Fruit fly (Drosophila melanogaster) whole organism, embryonic: ENCODE data around the gene NELF-B.
A peak's percentile ranks its signal among the peaks of the same experiment; 100 is the strongest.

Experiments used
- Atf3 ChIP-seq: fragments of 200-800 bp; sonication (Bioruptor generic); optimal IDR thresholded peaks from 3 replicates; lab custom pipeline; 2016; ENCODE audit warnings: missing biosample characterization, missing genetic modification characterization
- B-H1 ChIP-seq: fragments of 200-800 bp; sonication (Bioruptor generic); IDR thresholded peaks from 3 replicates; pipeline ENCODE4 v1.3.6; 2022; ENCODE audit warnings: missing biosample characterization, missing genetic modification characterization
- CG12155 ChIP-seq: fragments of 200-800 bp; sonication (Bioruptor generic); optimal IDR thresholded peaks from 3 replicates; lab custom pipeline; 2016; ENCODE audit warnings: missing biosample characterization, missing genetic modification characterization
- CG12391 ChIP-seq: fragments of 200-800 bp; sonication (Bioruptor generic); optimal IDR thresholded peaks from 3 replicates; lab custom pipeline; 2018; ENCODE audit warnings: missing biosample characterization, mild to moderate bottlenecking, missing genetic modification characterization, moderate library complexity
- CG13894 ChIP-seq: fragments of 200-800 bp; sonication (Bioruptor generic); optimal IDR thresholded peaks from 3 replicates; lab custom pipeline; 2018; ENCODE audit warnings: missing biosample characterization, mild to moderate bottlenecking, missing genetic modification characterization, moderate library complexity
- CG14667 ChIP-seq: fragments of 200-800 bp; sonication (Bioruptor generic); IDR thresholded peaks from 2 replicates; pipeline ENCODE4 v1.3.6; 2022; ENCODE audit warnings: missing biosample characterization, missing genetic modification characterization
- CG14965 ChIP-seq: fragments of 200-800 bp; sonication (Bioruptor generic); optimal IDR thresholded peaks from 2 replicates; lab custom pipeline; 2016; ENCODE audit warnings: missing biosample characterization, missing genetic modification characterization, borderline replicate concordance
- CG1529 ChIP-seq: fragments of 200-800 bp; sonication (Bioruptor generic); optimal IDR thresholded peaks from 3 replicates; lab custom pipeline; 2018; ENCODE audit warnings: missing biosample characterization, missing genetic modification characterization
- CG17186 ChIP-seq: fragments of 200-800 bp; sonication (Bioruptor generic); optimal IDR thresholded peaks from 3 replicates; lab custom pipeline; 2017; ENCODE audit warnings: missing biosample characterization, missing genetic modification reagents, missing genetic modification characterization
- CG17829 ChIP-seq: fragments of 200-800 bp; optimal IDR thresholded peaks from 2 replicates; lab custom pipeline; 2019; ENCODE audit warnings: missing biosample characterization, mild to moderate bottlenecking, missing genetic modification characterization, moderate library complexity
- CG17912 ChIP-seq: fragments of 200-800 bp; sonication (Bioruptor generic); optimal IDR thresholded peaks from 2 replicates; lab custom pipeline; 2018; ENCODE audit warnings: missing biosample characterization, mild to moderate bottlenecking, missing genetic modification characterization
- CG18599 ChIP-seq: fragments of 200-800 bp; sonication (Bioruptor generic); optimal IDR thresholded peaks from 3 replicates; lab custom pipeline; 2017; ENCODE audit warnings: missing biosample characterization, missing genetic modification characterization, mild to moderate bottlenecking, moderate library complexity, missing genetic modification reagents
- CG2116 ChIP-seq: fragments of 200-800 bp; sonication (Bioruptor generic); optimal IDR thresholded peaks from 3 replicates; lab custom pipeline; 2018; ENCODE audit warnings: missing biosample characterization, mild to moderate bottlenecking, missing genetic modification characterization
- CG30431 ChIP-seq: fragments of 200-800 bp; sonication (Bioruptor generic); optimal IDR thresholded peaks from 2 replicates; lab custom pipeline; 2017; ENCODE audit warnings: missing biosample characterization, missing genetic modification characterization
- CG3065 ChIP-seq: fragments of 200-800 bp; sonication (Bioruptor generic); optimal IDR thresholded peaks from 2 replicates; lab custom pipeline; 2016; ENCODE audit warnings: missing biosample characterization, missing genetic modification characterization
- CG34376 ChIP-seq: fragments of 200-800 bp; sonication (Bioruptor generic); optimal IDR thresholded peaks from 2 replicates; lab custom pipeline; 2018; ENCODE audit warnings: missing biosample characterization, mild to moderate bottlenecking, missing genetic modification characterization
- CG3726 ChIP-seq: fragments of 200-800 bp; sonication (Bioruptor generic); IDR thresholded peaks from 3 replicates; pipeline ENCODE4, ENCODE4 v1.3.6; 2022; ENCODE audit warnings: missing biosample characterization, missing genetic modification characterization
- CG4404 ChIP-seq: fragments of 200-800 bp; sonication (Bioruptor generic); IDR thresholded peaks from 2 replicates; pipeline ENCODE4 v1.3.6; 2022; ENCODE audit warnings: missing biosample characterization, missing genetic modification characterization
- CG7556 ChIP-seq: fragments of 200-800 bp; sonication (Bioruptor generic); optimal IDR thresholded peaks from 2 replicates; lab custom pipeline; 2017; ENCODE audit warnings: missing biosample characterization, mild to moderate bottlenecking, missing genetic modification characterization
- CG8281 ChIP-seq: fragments of 200-800 bp; sonication (Bioruptor generic); optimal IDR thresholded peaks from 2 replicates; lab custom pipeline; 2018; ENCODE audit warnings: missing biosample characterization, mild to moderate bottlenecking, missing genetic modification characterization, moderate library complexity
- CG8765 ChIP-seq: fragments of 200-800 bp; sonication (Bioruptor generic); IDR thresholded peaks from 2 replicates; pipeline ENCODE4 v1.3.6; 2022; ENCODE audit warnings: missing biosample characterization, missing genetic modification characterization
- CG8924 ChIP-seq: fragments of 200-800 bp; optimal IDR thresholded peaks from 3 replicates; lab custom pipeline; 2019; ENCODE audit warnings: missing biosample characterization, mild to moderate bottlenecking, missing genetic modification characterization, moderate library complexity
- CkIIα-i1 ChIP-seq: fragments of 200-800 bp; sonication (Bioruptor generic); IDR thresholded peaks from 2 replicates; pipeline ENCODE4 v1.3.6; 2022; ENCODE audit warnings: missing biosample characterization, missing genetic modification characterization
- Dip2 ChIP-seq: fragments of 200-800 bp; sonication (Bioruptor generic); IDR thresholded peaks from 2 replicates; pipeline ENCODE4 v1.3.6; 2022; ENCODE audit warnings: missing biosample characterization, missing genetic modification characterization
- HLH4C ChIP-seq: fragments of 200-800 bp; sonication (Bioruptor generic); IDR thresholded peaks from 3 replicates; pipeline ENCODE4 v1.3.6; 2022; ENCODE audit warnings: missing biosample characterization, missing genetic modification characterization; ENCODE audit not compliant: partially characterized antibody
- HLHmδ ChIP-seq: fragments of 200-800 bp; sonication (Bioruptor generic); optimal IDR thresholded peaks from 2 replicates; lab custom pipeline; 2018; ENCODE audit warnings: missing biosample characterization, mild to moderate bottlenecking, missing genetic modification characterization, moderate library complexity
- Hr39 ChIP-seq: fragments of >200 bp; optimal IDR thresholded peaks from 2 replicates; lab custom pipeline; 2017
- Mrtf ChIP-seq: fragments of 200-800 bp; sonication (Bioruptor generic); IDR thresholded peaks from 3 replicates; pipeline ENCODE4 v1.3.6; 2022; ENCODE audit warnings: missing biosample characterization, missing genetic modification characterization
- Myb ChIP-seq: fragments of 200-800 bp; sonication (Bioruptor generic); optimal IDR thresholded peaks from 2 replicates; lab custom pipeline; 2016; ENCODE audit warnings: missing biosample characterization, missing genetic modification characterization
- Rfx ChIP-seq: fragments of 200-800 bp; sonication (Bioruptor generic); IDR thresholded peaks from 2 replicates; pipeline ENCODE4 v1.3.6; 2022; ENCODE audit warnings: missing biosample characterization, missing genetic modification characterization
- Sin3A ChIP-seq: fragments of >200 bp; optimal IDR thresholded peaks from 2 replicates; lab custom pipeline; 2018
- Six4 ChIP-seq: fragments of 200-800 bp; sonication (Bioruptor generic); optimal IDR thresholded peaks from 2 replicates; lab custom pipeline; 2016; ENCODE audit warnings: missing biosample characterization, missing genetic modification characterization
- Spps ChIP-seq: fragments of 200-800 bp; sonication (Bioruptor generic); optimal IDR thresholded peaks from 2 replicates; lab custom pipeline; 2018; ENCODE audit warnings: missing biosample characterization, mild to moderate bottlenecking, missing genetic modification characterization
- ab ChIP-seq: fragments of 200-800 bp; sonication (Bioruptor generic); optimal IDR thresholded peaks from 2 replicates; lab custom pipeline; 2016; ENCODE audit warnings: missing biosample characterization, missing genetic modification characterization
- ato ChIP-seq: fragments of 200-800 bp; sonication (Bioruptor generic); IDR thresholded peaks from 2 replicates; pipeline ENCODE4 v1.3.6; 2022; ENCODE audit warnings: missing biosample characterization, missing genetic modification characterization; ENCODE audit not compliant: partially characterized antibody
- br ChIP-seq: fragments of >200 bp; optimal IDR thresholded peaks from 2 replicates; lab custom pipeline; 2017
- dm ChIP-seq: fragments of 200-800 bp; sonication (Bioruptor generic); optimal IDR thresholded peaks from 3 replicates; lab custom pipeline; 2016; ENCODE audit warnings: missing biosample characterization, missing genetic modification characterization
- dpn ChIP-seq, 2 experiments: fragments of 200-800 bp; sonication (Bioruptor generic); optimal IDR thresholded peaks; 3 replicates each; lab custom pipeline; 2016; ENCODE audit warnings: missing biosample characterization in 2 of 2, missing genetic modification characterization in 2 of 2
- fd3F ChIP-seq: fragments of 200-800 bp; sonication (Bioruptor generic); optimal IDR thresholded peaks from 2 replicates; lab custom pipeline; 2018; ENCODE audit warnings: missing biosample characterization, mild to moderate bottlenecking, missing genetic modification characterization, moderate library complexity
- ftz-f1 ChIP-seq: fragments of 200-800 bp; sonication (Bioruptor generic); optimal IDR thresholded peaks from 2 replicates; lab custom pipeline; 2016; ENCODE audit warnings: missing biosample characterization, missing genetic modification characterization
- hb ChIP-seq: fragments of 200-800 bp; sonication (Bioruptor generic); IDR thresholded peaks from 3 replicates; pipeline ENCODE4 v1.3.6; 2022; ENCODE audit warnings: missing biosample characterization, missing genetic modification characterization; ENCODE audit not compliant: partially characterized antibody
- her ChIP-seq: fragments of 200-800 bp; sonication (Bioruptor generic); optimal IDR thresholded peaks from 2 replicates; lab custom pipeline; 2016; ENCODE audit warnings: missing biosample characterization, missing genetic modification characterization
- kay ChIP-seq: fragments of 200-800 bp; sonication (Bioruptor generic); optimal IDR thresholded peaks from 2 replicates; lab custom pipeline; 2016; ENCODE audit warnings: missing biosample characterization, missing genetic modification characterization
- nerfin-1 ChIP-seq: fragments of 200-800 bp; sonication (Bioruptor generic); optimal IDR thresholded peaks from 3 replicates; lab custom pipeline; 2019; ENCODE audit warnings: missing biosample characterization, mild to moderate bottlenecking, missing genetic modification characterization, moderate library complexity
- org-1 ChIP-seq: fragments of 200-800 bp; sonication (Bioruptor generic); optimal IDR thresholded peaks from 2 replicates; lab custom pipeline; 2017; ENCODE audit warnings: missing biosample characterization, missing genetic modification characterization
- otp ChIP-seq: fragments of 200-800 bp; sonication (Bioruptor generic); IDR thresholded peaks from 3 replicates; pipeline ENCODE4, ENCODE4 v1.3.6; 2022; ENCODE audit warnings: missing biosample characterization, missing genetic modification characterization
- pho ChIP-seq: fragments of 200-800 bp; sonication (Bioruptor generic); optimal IDR thresholded peaks from 2 replicates; lab custom pipeline; 2016; ENCODE audit warnings: missing biosample characterization, missing genetic modification characterization
- pzg ChIP-seq: fragments of 200-800 bp; sonication (Bioruptor generic); optimal IDR thresholded peaks from 3 replicates; lab custom pipeline; 2018; ENCODE audit warnings: missing biosample characterization, mild to moderate bottlenecking, missing genetic modification characterization, moderate library complexity
- row ChIP-seq: fragments of 200-800 bp; sonication (Bioruptor generic); IDR thresholded peaks from 3 replicates; pipeline ENCODE4 v1.3.6; 2022; ENCODE audit warnings: missing biosample characterization, missing genetic modification characterization
- tio ChIP-seq: fragments of 200-800 bp; sonication (Bioruptor generic); optimal IDR thresholded peaks from 2 replicates; lab custom pipeline; 2017; ENCODE audit warnings: missing biosample characterization, missing genetic modification characterization, inconsistent platforms
- toy ChIP-seq: fragments of 200-800 bp; sonication (Bioruptor generic); IDR thresholded peaks from 2 replicates; pipeline ENCODE4 v1.3.6; 2022; ENCODE audit warnings: missing biosample characterization, missing genetic modification characterization
- trem ChIP-seq: fragments of 200-800 bp; optimal IDR thresholded peaks from 3 replicates; lab custom pipeline; 2019; ENCODE audit warnings: missing biosample characterization, mild to moderate bottlenecking, missing genetic modification characterization, moderate library complexity

The NELF-B gene

DNA sequence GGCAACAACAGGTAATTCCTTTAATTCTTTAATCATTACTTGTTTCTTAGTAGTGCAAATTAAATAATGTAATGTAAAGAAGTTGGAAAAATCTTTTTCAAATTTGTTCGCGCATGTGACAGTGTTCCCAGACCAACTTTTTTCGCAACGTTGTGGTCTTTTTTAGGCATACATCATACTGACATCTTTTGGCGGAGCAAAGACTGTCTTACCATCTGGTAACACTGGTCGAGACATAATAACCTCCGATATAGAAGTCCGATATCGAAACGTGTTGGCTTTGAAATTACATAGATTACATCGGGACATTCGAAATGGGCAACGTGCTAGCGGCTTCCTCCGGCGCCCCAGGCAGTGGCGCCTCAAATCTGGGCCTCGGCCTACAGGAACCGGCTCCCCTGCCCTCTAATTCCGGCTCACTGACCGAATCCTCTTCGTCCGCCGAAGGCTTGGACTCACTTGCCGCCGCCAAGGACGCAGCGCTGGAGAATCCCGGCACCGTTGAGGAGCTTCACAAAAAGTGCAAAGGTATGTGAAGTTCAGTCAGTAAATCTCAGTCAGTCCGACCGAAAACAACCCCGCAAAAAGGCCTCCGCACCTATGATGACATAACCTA, 9.1 kb upstream of the NELF-B start (continued):
- no peak for TF ChIP-seq ab (GFP tag; lab: Kevin White, UChicago)
- TF ChIP-seq Hr39 (lab: Kevin White, UChicago): no peak
- TF ChIP-seq CG8281 (tag; lab: Kevin White, UChicago): no peak
- no peak for TF ChIP-seq CG17912
- TF ChIP-seq CG1529 (GFP tag; lab: Kevin White, UChicago): no peak
- no peak for TF ChIP-seq br
- no peak for TF ChIP-seq hb (GFP tag; lab: Robert Waterston, UW)
- peak; percentile 31 for TF ChIP-seq Myb (GFP tag; lab: Kevin White, UChicago)
- TF ChIP-seq HLH4C (GFP tag; lab: Robert Waterston, UW): no peak
- peak; percentile 33 for TF ChIP-seq ftz-f1
- TF ChIP-seq pzg (GFP tag; lab: Kevin White, UChicago): peak; percentile 91
- no peak for TF ChIP-seq CG18599 (GFP tag; lab: Kevin White, UChicago)
- TF ChIP-seq CG2116 (GFP tag; lab: Kevin White, UChicago): peak; percentile 25
- peak; percentile 24; the same call in 1 of the 2 replicates for TF ChIP-seq Rfx (GFP tag; lab: Robert Waterston, UW)
- TF ChIP-seq fd3F (GFP tag; lab: Kevin White, UChicago): no peak
- peak; percentile 44 for TF ChIP-seq Sin3A (lab: Kevin White, UChicago)
- peak; percentile 16 for TF ChIP-seq CG34376 (GFP tag; lab: Kevin White, UChicago)
- TF ChIP-seq CG30431: no peak
- TF ChIP-seq B-H1 (GFP tag; lab: Robert Waterston, UW): no peak
- TF ChIP-seq toy (GFP tag; lab: Robert Waterston, UW): no peak
- no peak for TF ChIP-seq CG8924
- TF ChIP-seq Mrtf (GFP tag; lab: Robert Waterston, UW): no peak
- TF ChIP-seq her (GFP tag; lab: Kevin White, UChicago): peak; percentile 6
- no peak for TF ChIP-seq CG13894 (tag; lab: Kevin White, UChicago)
- no peak for TF ChIP-seq dpn (GFP tag; optimal IDR thresholded peaks at IDR 0.05; lab: Kevin White, UChicago)
- no peak for TF ChIP-seq ato (GFP tag; lab: Robert Waterston, UW)
- TF ChIP-seq otp (GFP tag; lab: Robert Waterston, UW): no peak
- TF ChIP-seq Atf3 (GFP tag; lab: Kevin White, UChicago): no peak
- TF ChIP-seq CG12155 (GFP tag; lab: Kevin White, UChicago): no peak
- TF ChIP-seq CG14965: no peak
- TF ChIP-seq Spps (tag; lab: Kevin White, UChicago): no peak
- peak; percentile 17 for TF ChIP-seq nerfin-1 (tag; lab: Kevin White, UChicago)
- 0 out of 3 replicates have a peak, but pooled peaks have one; percentile 14 for TF ChIP-seq row (GFP tag; lab: Robert Waterston, UW)
- no peak for TF ChIP-seq CG12391 (tag; lab: Kevin White, UChicago)
- TF ChIP-seq CG7556 (GFP tag; lab: Kevin White, UChicago): no peak
- peak; percentile 24 for TF ChIP-seq CG17829 (tag; lab: Kevin White, UChicago)
- TF ChIP-seq org-1 (GFP tag; lab: Kevin White, UChicago): no peak
- TF ChIP-seq CkIIα-i1: no peak
- TF ChIP-seq CG8765: no peak
- TF ChIP-seq Six4 (GFP tag; lab: Kevin White, UChicago): no peak
- TF ChIP-seq CG17186 (GFP tag; lab: Kevin White, UChicago): peak; percentile 18
- TF ChIP-seq trem (tag; lab: Kevin White, UChicago): peak; percentile 54
- no peak for TF ChIP-seq HLHmδ (GFP tag; lab: Kevin White, UChicago)
- peak; percentile 63 for TF ChIP-seq dm
- no peak for TF ChIP-seq tio (GFP tag; lab: Kevin White, UChicago)
- TF ChIP-seq kay (GFP tag; lab: Kevin White, UChicago): no peak
- TF ChIP-seq Dip2 (GFP tag; lab: Robert Waterston, UW): no peak
- no peak for TF ChIP-seq CG14667 (GFP tag; lab: Robert Waterston, UW)
- no peak for TF ChIP-seq CG3065 (GFP tag; lab: Kevin White, UChicago)
- TF ChIP-seq CG3726 (GFP tag; lab: Robert Waterston, UW): no peak
- no peak for TF ChIP-seq pho (GFP tag; lab: Kevin White, UChicago)
- no peak for TF ChIP-seq CG4404 (GFP tag; lab: Robert Waterston, UW)
